Fruit fly (Drosophila melanogaster) whole organism, embryonic: Measurements from ENCODE around the gene LManIV.

Experiments used
- Antp ChIP-seq: fragments of 200-800 bp; sonication (Bioruptor generic); optimal IDR thresholded peaks from 3 replicates; lab custom pipeline; 2016; ENCODE audit warnings: missing biosample characterization, missing genetic modification characterization
- CG11247 ChIP-seq: fragments of 200-800 bp; sonication (Bioruptor generic); IDR thresholded peaks from 2 replicates; pipeline ENCODE4 v1.3.6; 2022; ENCODE audit warnings: missing biosample characterization, missing genetic modification characterization
- CG12104 ChIP-seq: fragments of 200-800 bp; sonication (Bioruptor generic); optimal IDR thresholded peaks from 3 replicates; lab custom pipeline; 2016; ENCODE audit warnings: missing biosample characterization, missing genetic modification characterization
- CG12155 ChIP-seq: fragments of 200-800 bp; sonication (Bioruptor generic); optimal IDR thresholded peaks from 3 replicates; lab custom pipeline; 2016; ENCODE audit warnings: missing biosample characterization, missing genetic modification characterization
- CG12659 ChIP-seq: fragments of 200-800 bp; sonication (Bioruptor generic); optimal IDR thresholded peaks from 3 replicates; lab custom pipeline; 2017; ENCODE audit warnings: mild to moderate bottlenecking, missing biosample characterization, missing genetic modification reagents, missing genetic modification characterization
- CG12942 ChIP-seq: fragments of 200-800 bp; sonication (Bioruptor generic); optimal IDR thresholded peaks from 3 replicates; lab custom pipeline; 2016; ENCODE audit warnings: missing biosample characterization, missing genetic modification characterization
- CG13287 ChIP-seq: fragments of 200-800 bp; sonication (Bioruptor generic); IDR thresholded peaks from 2 replicates; pipeline ENCODE4 v1.3.6; 2022; ENCODE audit warnings: missing biosample characterization, missing genetic modification characterization; ENCODE audit not compliant: partially characterized antibody
- CG14667 ChIP-seq: fragments of 200-800 bp; sonication (Bioruptor generic); IDR thresholded peaks from 2 replicates; pipeline ENCODE4 v1.3.6; 2022; ENCODE audit warnings: missing biosample characterization, missing genetic modification characterization
- CG14965 ChIP-seq: fragments of 200-800 bp; sonication (Bioruptor generic); optimal IDR thresholded peaks from 2 replicates; lab custom pipeline; 2016; ENCODE audit warnings: missing biosample characterization, missing genetic modification characterization, borderline replicate concordance
- CG15011 ChIP-seq: fragments of 200-800 bp; sonication (Bioruptor generic); optimal IDR thresholded peaks from 3 replicates; lab custom pipeline; 2018; ENCODE audit warnings: missing biosample characterization, mild to moderate bottlenecking, missing genetic modification characterization
- CG15073 ChIP-seq: fragments of 200-800 bp; sonication (Bioruptor generic); optimal IDR thresholded peaks from 2 replicates; lab custom pipeline; 2016; ENCODE audit warnings: missing biosample characterization, missing genetic modification characterization
- CG18476 ChIP-seq: fragments of 200-800 bp; sonication (Bioruptor generic); optimal IDR thresholded peaks from 2 replicates; lab custom pipeline; 2016; ENCODE audit warnings: missing biosample characterization, mild to moderate bottlenecking, missing genetic modification characterization
- CG2120 ChIP-seq: fragments of 200-800 bp; sonication (Bioruptor generic); optimal IDR thresholded peaks from 3 replicates; lab custom pipeline; 2016; ENCODE audit warnings: missing biosample characterization, missing genetic modification characterization
- CG31365 ChIP-seq: fragments of 200-800 bp; sonication (Bioruptor generic); optimal IDR thresholded peaks from 2 replicates; lab custom pipeline; 2018; ENCODE audit warnings: missing biosample characterization, mild to moderate bottlenecking, missing genetic modification characterization
- CG31441 ChIP-seq: fragments of 200-800 bp; sonication (Bioruptor generic); IDR thresholded peaks from 2 replicates; pipeline ENCODE4 v1.3.6; 2022; ENCODE audit warnings: missing biosample characterization, missing genetic modification characterization
- CG4282 ChIP-seq: fragments of 200-800 bp; sonication (Bioruptor generic); optimal IDR thresholded peaks from 2 replicates; lab custom pipeline; 2016; ENCODE audit warnings: missing biosample characterization, missing genetic modification characterization
- CG43689 ChIP-seq: fragments of 200-800 bp; sonication (Bioruptor generic); IDR thresholded peaks from 2 replicates; pipeline ENCODE4 v1.3.6; 2022; ENCODE audit warnings: missing biosample characterization, missing genetic modification characterization
- CG4424 ChIP-seq: fragments of 200-800 bp; sonication (Bioruptor generic); optimal IDR thresholded peaks from 3 replicates; lab custom pipeline; 2016; ENCODE audit warnings: missing biosample characterization, missing genetic modification characterization
- CG6689 ChIP-seq: fragments of 200-800 bp; sonication (Bioruptor generic); IDR thresholded peaks from 2 replicates; pipeline ENCODE4 v1.3.6; 2022; ENCODE audit warnings: missing biosample characterization, missing genetic modification characterization
- CG6791 ChIP-seq: fragments of 200-800 bp; sonication (Bioruptor generic); IDR thresholded peaks from 3 replicates; pipeline ENCODE4 v1.3.6; 2022; ENCODE audit warnings: missing biosample characterization, missing genetic modification characterization; ENCODE audit not compliant: partially characterized antibody
- CG7839 ChIP-seq: fragments of 200-800 bp; sonication (Bioruptor generic); optimal IDR thresholded peaks from 3 replicates; lab custom pipeline; 2018; ENCODE audit warnings: missing biosample characterization, mild to moderate bottlenecking, missing genetic modification characterization, moderate library complexity
- CG8089 ChIP-seq: fragments of 200-800 bp; sonication (Bioruptor generic); optimal IDR thresholded peaks from 3 replicates; lab custom pipeline; 2016; ENCODE audit warnings: missing biosample characterization, missing genetic modification characterization
- CG9215 ChIP-seq: fragments of 200-800 bp; sonication (Bioruptor generic); IDR thresholded peaks from 2 replicates; pipeline ENCODE4 v1.3.6; 2022; ENCODE audit warnings: missing biosample characterization, missing genetic modification characterization
- CG9876 ChIP-seq: fragments of 200-800 bp; sonication (Bioruptor generic); optimal IDR thresholded peaks from 2 replicates; lab custom pipeline; 2016; ENCODE audit warnings: missing biosample characterization, missing genetic modification characterization
- CHES-1-like ChIP-seq: fragments of 200-800 bp; sonication (Bioruptor generic); optimal IDR thresholded peaks from 2 replicates; lab custom pipeline; 2016; ENCODE audit warnings: missing biosample characterization, missing genetic modification characterization
- D19A ChIP-seq: fragments of 200-800 bp; optimal IDR thresholded peaks from 3 replicates; lab custom pipeline; 2019; ENCODE audit warnings: missing biosample characterization, mild to moderate bottlenecking, missing genetic modification characterization, moderate library complexity
- Ptx1 ChIP-seq: fragments of 200-800 bp; sonication (Bioruptor generic); IDR thresholded peaks from 2 replicates; pipeline ENCODE4 v1.3.6; 2022; ENCODE audit warnings: missing biosample characterization, missing genetic modification characterization
- Sox102F ChIP-seq: fragments of 200-800 bp; sonication (Bioruptor generic); optimal IDR thresholded peaks from 2 replicates; lab custom pipeline; 2018; ENCODE audit warnings: missing biosample characterization, mild to moderate bottlenecking, missing genetic modification characterization, moderate library complexity
- Sry-δ ChIP-seq: fragments of 200-800 bp; sonication (Bioruptor generic); optimal IDR thresholded peaks from 2 replicates; lab custom pipeline; 2016; ENCODE audit warnings: missing biosample characterization, missing genetic modification characterization
- Usf ChIP-seq: fragments of 200-800 bp; sonication (Bioruptor generic); optimal IDR thresholded peaks from 2 replicates; lab custom pipeline; 2017; ENCODE audit warnings: missing genotype, missing biosample characterization, missing genetic modification characterization
- abd-A ChIP-seq: fragments of 200-800 bp; sonication (Bioruptor generic); optimal IDR thresholded peaks from 3 replicates; lab custom pipeline; 2019; ENCODE audit warnings: missing biosample characterization, mild to moderate bottlenecking, missing genetic modification characterization, moderate library complexity
- aop ChIP-seq: fragments of 200-800 bp; sonication (Bioruptor generic); IDR thresholded peaks from 2 replicates; pipeline ENCODE4 v1.3.6; 2022; ENCODE audit warnings: missing biosample characterization, missing genetic modification characterization
- cas ChIP-seq: fragments of 200-800 bp; sonication (Bioruptor generic); IDR thresholded peaks from 2 replicates; pipeline ENCODE4 v1.3.6; 2022; ENCODE audit warnings: missing biosample characterization, missing genetic modification characterization
- ci ChIP-seq: fragments of 200-800 bp; sonication (Bioruptor generic); IDR thresholded peaks from 3 replicates; pipeline ENCODE4 v1.3.6; 2022; ENCODE audit warnings: missing biosample characterization, missing genetic modification characterization
- corto ChIP-seq: fragments of 200-800 bp; sonication (Bioruptor generic); optimal IDR thresholded peaks from 2 replicates; lab custom pipeline; 2016; ENCODE audit warnings: missing biosample characterization, mild to moderate bottlenecking, missing genetic modification characterization, moderate library complexity
- dm ChIP-seq: fragments of 200-800 bp; sonication (Bioruptor generic); optimal IDR thresholded peaks from 3 replicates; lab custom pipeline; 2016; ENCODE audit warnings: missing biosample characterization, missing genetic modification characterization
- emc ChIP-seq: fragments of 200-800 bp; sonication (Bioruptor generic); optimal IDR thresholded peaks from 2 replicates; lab custom pipeline; 2016; ENCODE audit warnings: missing biosample characterization, missing genetic modification characterization
- fd96Cb ChIP-seq: fragments of 200-800 bp; sonication (Bioruptor generic); optimal IDR thresholded peaks from 2 replicates; lab custom pipeline; 2018; ENCODE audit warnings: missing biosample characterization, mild to moderate bottlenecking, missing genetic modification characterization, moderate library complexity
- grau ChIP-seq: fragments of 200-800 bp; optimal IDR thresholded peaks from 3 replicates; lab custom pipeline; 2019; ENCODE audit warnings: missing biosample characterization, mild to moderate bottlenecking, missing genetic modification characterization, moderate library complexity
- gsb-n ChIP-seq: fragments of 200-800 bp; sonication (Bioruptor generic); optimal IDR thresholded peaks from 3 replicates; lab custom pipeline; 2018; ENCODE audit warnings: missing biosample characterization, mild to moderate bottlenecking, missing genetic modification characterization
- luna ChIP-seq: fragments of 200-800 bp; sonication (Bioruptor generic); optimal IDR thresholded peaks from 2 replicates; lab custom pipeline; 2016; ENCODE audit warnings: missing biosample characterization, missing genetic modification characterization
- pita ChIP-seq: fragments of 200-800 bp; sonication (Bioruptor generic); optimal IDR thresholded peaks from 2 replicates; lab custom pipeline; 2017; ENCODE audit warnings: missing biosample characterization, mild to moderate bottlenecking, missing genetic modification characterization
- pros ChIP-seq: fragments of 200-800 bp; sonication (Bioruptor generic); optimal IDR thresholded peaks from 3 replicates; lab custom pipeline; 2019; ENCODE audit warnings: missing biosample characterization, mild to moderate bottlenecking, missing genetic modification characterization, moderate library complexity
- row ChIP-seq: fragments of 200-800 bp; sonication (Bioruptor generic); IDR thresholded peaks from 3 replicates; pipeline ENCODE4 v1.3.6; 2022; ENCODE audit warnings: missing biosample characterization, missing genetic modification characterization
- sc ChIP-seq, 3 experiments: fragments of >200 bp in 2 of 3; fragments of 200-800 bp in 1 of 3; sonication (Bioruptor generic) in 1 of 3; optimal IDR thresholded peaks; 2 replicates in 2 of 3; 3 replicates in 1 of 3; lab custom pipeline; 2017; ENCODE audit warnings: mild to moderate bottlenecking in 1 of 3, missing biosample characterization in 1 of 3, missing genetic modification characterization in 1 of 3, missing genetic modification reagents in 1 of 3
- sim ChIP-seq: fragments of 200-800 bp; sonication (Bioruptor generic); IDR thresholded peaks from 2 replicates; pipeline ENCODE4 v1.3.6; 2022; ENCODE audit warnings: missing biosample characterization, missing genetic modification characterization
- sima ChIP-seq: fragments of 200-800 bp; sonication (Bioruptor generic); optimal IDR thresholded peaks from 2 replicates; lab custom pipeline; 2016; ENCODE audit warnings: missing biosample characterization, missing genetic modification characterization
- stwl ChIP-seq: fragments of 200-800 bp; sonication (Bioruptor generic); optimal IDR thresholded peaks from 3 replicates; lab custom pipeline; 2018; ENCODE audit warnings: missing biosample characterization, mild to moderate bottlenecking, missing genetic modification characterization, moderate library complexity
- zen2 ChIP-seq: fragments of 200-800 bp; sonication (Bioruptor generic); IDR thresholded peaks from 3 replicates; pipeline ENCODE4 v1.3.6; 2022; ENCODE audit warnings: missing biosample characterization, missing genetic modification characterization; ENCODE audit not compliant: partially characterized antibody
- zfh2 ChIP-seq: fragments of 200-800 bp; sonication (Bioruptor generic); optimal IDR thresholded peaks from 2 replicates; lab custom pipeline; 2016; ENCODE audit warnings: missing biosample characterization, missing genetic modification characterization

LManIV gene

dm6 chr2L:8739984-8740756, 32.0 kb downstream of the LManIV start, which contains the start of gene raw (continued):
- TF ChIP-seq zfh2 (GFP tag; lab: Kevin White, UChicago), result no peak
- no peak for TF ChIP-seq CG12942 (GFP tag; lab: Kevin White, UChicago)
- no peak for TF ChIP-seq CHES-1-like (GFP tag; lab: Kevin White, UChicago)
- no peak for TF ChIP-seq CG12155 (GFP tag; lab: Kevin White, UChicago)
- TF ChIP-seq CG43689 (GFP tag; lab: Robert Waterston, UW), result no peak
- TF ChIP-seq pros (GFP tag; lab: Kevin White, UChicago), result peak; percentile 37
- no peak for TF ChIP-seq stwl (tag; lab: Kevin White, UChicago)
- TF ChIP-seq CG31365 (tag; lab: Kevin White, UChicago), result peak; percentile 20
- no peak for TF ChIP-seq CG11247
- no peak for TF ChIP-seq CG8089 (GFP tag; lab: Kevin White, UChicago)
- TF ChIP-seq gsb-n (tag; lab: Kevin White, UChicago), result no peak
- no peak for TF ChIP-seq CG31441 (GFP tag; lab: Robert Waterston, UW)
- TF ChIP-seq luna (GFP tag; lab: Kevin White, UChicago), result no peak
- TF ChIP-seq CG2120 (GFP tag; lab: Kevin White, UChicago), result no peak
- no peak for TF ChIP-seq dm (GFP tag; lab: Kevin White, UChicago)
- no peak for TF ChIP-seq cas (GFP tag; lab: Robert Waterston, UW)
- no peak for TF ChIP-seq CG9215 (GFP tag; lab: Robert Waterston, UW)
- no peak; the same call in 2 of the 3 replicates for TF ChIP-seq row
- TF ChIP-seq CG6689 (GFP tag; lab: Robert Waterston, UW), result no peak
- TF ChIP-seq fd96Cb (tag; lab: Kevin White, UChicago), result no peak
- TF ChIP-seq Sox102F (GFP tag; lab: Kevin White, UChicago), result no peak
- TF ChIP-seq Antp (GFP tag; lab: Kevin White, UChicago), result no peak
- no peak for TF ChIP-seq CG15073 (GFP tag; lab: Kevin White, UChicago)
- no peak for TF ChIP-seq Sry-δ
- no peak for TF ChIP-seq CG18476 (GFP tag; lab: Kevin White, UChicago)
- no peak for TF ChIP-seq ci (GFP tag; lab: Robert Waterston, UW)
- TF ChIP-seq CG6791 (GFP tag; lab: Robert Waterston, UW), result no peak
- TF ChIP-seq corto (GFP tag; lab: Kevin White, UChicago), result no peak
- TF ChIP-seq CG12659, result no peak
- no peak for TF ChIP-seq Usf (GFP tag; lab: Kevin White, UChicago)
- TF ChIP-seq Ptx1 (GFP tag; lab: Robert Waterston, UW), result no peak
- no peak for TF ChIP-seq CG4282
- TF ChIP-seq CG14965, result no peak
- TF ChIP-seq CG13287, result peak; percentile 28
- no peak for TF ChIP-seq CG15011 (GFP tag; lab: Kevin White, UChicago)
- no peak for TF ChIP-seq D19A (tag; lab: Kevin White, UChicago)
- TF ChIP-seq emc (GFP tag; lab: Kevin White, UChicago), result no peak
- TF ChIP-seq sim (GFP tag; lab: Robert Waterston, UW), result no peak
- TF ChIP-seq abd-A (tag; lab: Kevin White, UChicago), result peak; percentile 86
- TF ChIP-seq pita, result no peak
- TF ChIP-seq sc (optimal IDR thresholded peaks at IDR 0.05; lab: Kevin White, UChicago), result no peak
- TF ChIP-seq sc (GFP tag; optimal IDR thresholded peaks at IDR 0.05; lab: Kevin White, UChicago), result no peak
- no peak for TF ChIP-seq zen2 (GFP tag; lab: Robert Waterston, UW)
- no peak for TF ChIP-seq sima (GFP tag; lab: Kevin White, UChicago)
- no peak for TF ChIP-seq CG4424 (GFP tag; lab: Kevin White, UChicago)
- TF ChIP-seq CG9876, result no peak
- TF ChIP-seq CG12104 (GFP tag; lab: Kevin White, UChicago), result no peak
- TF ChIP-seq grau (tag; lab: Kevin White, UChicago), result no peak
- no peak for TF ChIP-seq CG7839 (tag; lab: Kevin White, UChicago)
- TF ChIP-seq CG14667 (GFP tag; lab: Robert Waterston, UW), result no peak
- TF ChIP-seq aop (GFP tag; lab: Robert Waterston, UW), result no peak
